Fruit fly (Drosophila melanogaster) whole organism, wandering third instar larva: Measurements from ENCODE around the gene CG7006.

ENCODE experiments used
- Dfd ChIP-seq: fragments of >200 bp; optimal IDR thresholded peaks from 2 replicates; lab custom pipeline; 2017; ENCODE audit warnings: missing biosample characterization, missing genetic modification characterization
- OdsH ChIP-seq: fragments of 200-800 bp; sonication (Bioruptor generic); optimal IDR thresholded peaks from 2 replicates; lab custom pipeline; 2016; ENCODE audit warnings: missing biosample characterization, mild to moderate bottlenecking, missing genetic modification characterization

- TF ChIP-seq Dfd (GFP tag; lab: Kevin White, UChicago): no peak
- TF ChIP-seq OdsH (GFP tag; lab: Kevin White, UChicago): no peak
These were observed 12.2 kb downstream of the CG7006 start, which contains the start of gene CG7016 for dm6 chr3R:24862574-24863089.
